Worm (Caenorhabditis elegans): ENCODE measurements around the gene ZK430.5.

ZK430.5 gene

ce11 chrII:4405358-4405757 lies at the start of gene ZK430.5:
TSS of gene ZK430.5 (plus strand) at chrII:4405658.
- no peak for TF ChIP-seq unc-62 (GFP tag; optimal IDR thresholded peaks at IDR 0.05)

ce11 chrII:4358765-4359164 lies 46.7 kb upstream of the ZK430.5 start, which contains the start of gene lat-2:
TSS of gene lat-2 (plus strand) at chrII:4359065.
- no peak for TF ChIP-seq unc-62 (GFP tag; optimal IDR thresholded peaks at IDR 0.05)

- TF ChIP-seq unc-62 (GFP tag; optimal IDR thresholded peaks at IDR 0.05) = no peak
These were observed 46.2 kb upstream of the ZK430.5 start for ce11 chrII:4359219-4359618.

ce11 chrII:4362088-4362487 lies 43.4 kb upstream of the ZK430.5 start:
- TF ChIP-seq unc-62 (GFP tag; optimal IDR thresholded peaks at IDR 0.05) = no peak

ce11 chrII:4367923-4368322 lies 37.5 kb upstream of the ZK430.5 start, which contains the start of gene try-9:
TSS of gene try-9 (plus strand) at chrII:4368223.
- TF ChIP-seq unc-62 (GFP tag; optimal IDR thresholded peaks at IDR 0.05) = no peak

- no peak for TF ChIP-seq unc-62 (GFP tag; optimal IDR thresholded peaks at IDR 0.05)
These were observed 35.7 kb upstream of the ZK430.5 start for ce11 chrII:4369715-4370114.

DNA sequence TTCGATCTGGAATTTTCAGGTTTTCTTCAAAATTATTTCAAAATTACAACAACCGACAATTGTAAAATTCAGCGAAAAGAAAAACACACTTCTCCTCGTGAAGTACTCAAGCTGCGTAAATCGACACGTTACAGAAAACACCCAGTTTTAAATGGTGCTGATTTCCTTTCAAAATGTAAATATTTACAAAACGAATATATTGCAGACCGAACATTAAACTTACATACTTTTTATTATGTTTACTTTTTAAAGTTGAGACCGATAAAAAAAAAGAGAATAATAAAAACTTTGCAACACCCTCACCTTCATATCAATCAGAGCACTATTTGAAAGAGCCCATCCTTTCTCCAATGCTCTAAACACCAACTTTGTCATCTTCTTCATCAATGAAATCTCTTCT lies 34.6 kb upstream of the ZK430.5 start:
- no peak for TF ChIP-seq unc-62 (GFP tag; optimal IDR thresholded peaks at IDR 0.05)

ce11 chrII:4372406-4372805 lies 33.1 kb upstream of the ZK430.5 start, which contains the start of gene paic-1:
TSS of gene paic-1 (minus strand) at chrII:4372525.
- no peak for TF ChIP-seq unc-62 (GFP tag; optimal IDR thresholded peaks at IDR 0.05)

DNA sequence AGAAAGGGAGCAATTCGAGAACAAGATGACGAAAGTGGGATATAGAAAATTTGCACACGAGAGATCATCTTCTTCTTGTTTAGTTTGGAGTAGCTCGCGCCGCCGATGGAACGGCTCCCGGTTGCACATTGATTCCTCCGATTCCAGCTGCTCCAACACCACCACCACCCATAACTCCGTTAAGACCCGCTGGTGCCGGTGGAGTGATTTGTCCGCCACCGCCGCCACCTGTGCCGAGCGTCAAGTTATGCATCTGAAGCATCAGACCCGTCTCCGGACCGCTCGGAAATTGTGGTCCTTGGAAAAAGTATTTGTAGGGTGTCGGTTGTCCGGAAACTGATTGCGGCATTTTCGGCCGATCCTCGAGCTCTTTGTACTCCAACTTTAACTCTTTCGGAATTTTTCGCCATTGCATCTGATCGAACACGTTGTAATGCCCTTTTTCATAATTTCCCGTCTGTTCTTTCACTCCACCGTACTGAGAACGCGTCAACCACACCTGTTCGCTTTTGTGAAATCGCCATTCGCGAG lies 32.5 kb upstream of the ZK430.5 start:
- no peak for TF ChIP-seq unc-62 (GFP tag; optimal IDR thresholded peaks at IDR 0.05)

- TF ChIP-seq unc-62 (GFP tag; optimal IDR thresholded peaks at IDR 0.05) = no peak
These were observed 30.6 kb upstream of the ZK430.5 start for ce11 chrII:4374885-4375284.

DNA sequence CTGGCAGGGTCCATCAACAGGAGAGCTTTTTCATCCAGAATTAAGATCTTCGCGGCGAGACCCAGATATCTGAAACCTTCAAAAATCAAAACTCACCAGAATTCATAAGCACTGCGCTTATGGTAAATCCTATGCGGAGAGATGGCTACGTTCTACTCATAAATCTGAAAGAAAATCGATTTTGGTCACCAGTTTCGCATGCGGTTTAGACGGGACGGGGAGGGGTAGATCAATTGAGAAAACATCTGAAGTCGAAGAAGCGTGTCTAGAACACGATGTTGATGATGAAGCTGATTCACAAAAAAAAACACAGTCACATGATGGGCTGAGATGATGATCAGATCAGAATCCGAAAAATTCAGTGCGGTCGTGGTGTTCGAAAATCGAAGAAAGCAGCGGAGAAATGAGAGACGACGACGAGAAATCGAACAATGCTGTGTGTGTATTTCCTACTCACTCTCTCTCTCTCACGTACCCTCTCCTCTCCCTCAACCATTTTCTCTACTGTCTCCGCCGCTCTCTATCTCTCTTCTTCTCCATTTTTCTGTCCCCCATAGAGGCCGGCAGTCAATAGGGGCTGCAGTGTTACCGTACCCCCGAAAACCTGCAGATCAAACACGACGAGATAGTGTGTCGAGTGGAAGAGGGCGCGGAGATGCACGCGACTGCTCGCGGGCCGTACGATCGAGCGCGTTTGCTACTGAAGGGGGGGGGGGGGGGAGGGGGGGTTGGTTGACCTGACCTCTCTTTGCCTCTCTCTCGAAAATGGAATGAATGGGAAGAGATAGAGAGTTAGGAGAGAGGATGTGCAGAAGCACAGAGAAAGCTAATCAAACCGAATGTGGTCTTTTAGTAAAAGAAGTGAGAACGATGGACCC lies 28.9 kb upstream of the ZK430.5 start, which contains the start of gene ntl-2:
TSS of gene ntl-2 (minus strand) at position 171 of the 878 bp plus-strand sequence.
- TF ChIP-seq unc-62 (GFP tag; optimal IDR thresholded peaks at IDR 0.05) = no peak

DNA sequence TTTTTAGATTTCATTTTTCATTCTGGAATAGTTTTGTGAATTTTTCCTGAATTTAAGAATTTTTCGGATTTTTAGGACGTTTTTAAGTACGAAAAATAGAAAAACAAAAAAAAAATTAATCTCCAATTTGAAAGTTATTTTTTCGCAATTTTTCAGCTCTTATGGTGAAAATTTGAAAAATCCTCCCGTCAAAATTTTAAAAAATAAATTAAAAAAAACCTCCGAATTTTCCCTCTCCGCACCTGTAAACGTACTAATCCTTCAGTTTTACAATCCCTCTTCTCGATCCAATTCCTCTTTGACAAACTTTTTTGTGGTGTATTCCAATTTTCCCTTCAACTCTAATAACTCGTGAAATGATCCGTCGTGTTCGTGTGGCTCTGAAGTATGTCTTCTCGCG lies 27.3 kb upstream of the ZK430.5 start, which contains the start of gene B0286.1:
TSS of gene B0286.1 (plus strand) at position 301 of the 400 bp plus-strand sequence.
- no peak for TF ChIP-seq unc-62 (GFP tag; optimal IDR thresholded peaks at IDR 0.05)

DNA sequence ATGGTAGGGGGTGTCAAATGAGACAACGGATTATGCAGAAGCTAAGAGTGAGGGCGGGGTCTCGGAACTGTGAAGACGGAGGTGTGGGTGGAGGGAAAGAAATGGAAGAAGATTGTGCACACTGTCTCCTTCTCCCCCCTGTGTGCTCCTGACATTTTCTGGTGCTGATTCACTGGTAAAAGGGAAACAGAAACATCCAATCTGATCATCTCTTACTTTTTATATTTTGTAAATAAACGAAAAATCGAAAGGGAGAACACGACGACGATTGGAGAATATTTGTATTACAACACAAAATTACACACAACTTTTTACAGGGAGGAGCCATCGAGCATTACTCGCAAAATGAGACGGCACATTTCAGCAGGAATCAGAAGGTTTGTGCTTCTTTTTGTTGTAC lies 22.2 kb upstream of the ZK430.5 start, which contains the start of gene fkh-6:
TSS of gene fkh-6 (minus strand) at position 101 of the 400 bp plus-strand sequence.
- no peak for TF ChIP-seq unc-62 (GFP tag; optimal IDR thresholded peaks at IDR 0.05)

- no peak for TF ChIP-seq unc-62 (GFP tag; optimal IDR thresholded peaks at IDR 0.05)
These were observed 14.4 kb upstream of the ZK430.5 start for ce11 chrII:4391072-4391471.

- TF ChIP-seq unc-62 (GFP tag; optimal IDR thresholded peaks at IDR 0.05) = no peak
These were observed 12.9 kb upstream of the ZK430.5 start, which contains the start of gene mlt-7 for ce11 chrII:4392526-4393057. TSS of gene mlt-7 (plus strand) at chrII:4393007.

DNA sequence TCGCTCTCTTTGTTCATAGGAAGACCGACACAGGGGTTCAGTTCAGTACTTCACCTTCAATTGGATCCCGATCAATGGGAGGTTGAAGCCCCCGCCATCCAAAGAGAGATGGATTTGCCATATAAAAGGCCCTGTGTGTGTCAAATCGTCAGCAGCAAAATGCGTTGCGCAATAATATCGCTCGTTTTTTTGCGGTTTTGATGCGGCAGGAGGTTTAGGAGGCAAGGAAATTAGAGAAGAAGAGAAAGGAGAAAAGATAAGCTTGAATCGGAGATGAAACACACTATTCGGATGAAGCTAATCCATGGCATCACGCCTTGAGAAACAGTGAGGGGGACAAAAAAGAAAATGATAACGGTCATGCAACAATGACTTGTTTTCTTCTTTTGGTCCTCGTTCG lies 11.0 kb upstream of the ZK430.5 start:
- no peak for TF ChIP-seq unc-62 (GFP tag; optimal IDR thresholded peaks at IDR 0.05)
